Worm (Caenorhabditis elegans) whole organism, late embryonic: ENCODE measurements around the gene C25F9.14.

Experiments
- C38D4.7 ChIP-seq: fragments of 200-800 bp; sonication (Bioruptor generic); optimal IDR thresholded peaks from 2 replicates; lab custom pipeline; 2018; ENCODE audit warnings: mild to moderate bottlenecking, missing genetic modification characterization, moderate library complexity, missing compliant biosample characterization
- K02D7.2 ChIP-seq: sonication (generic microtip); optimal IDR thresholded peaks from 2 replicates; lab custom pipeline; 2017; ENCODE audit warnings: mild to moderate bottlenecking, missing genetic modification characterization, missing compliant biosample characterization
- K09A11.1 ChIP-seq: sonication (generic microtip); optimal IDR thresholded peaks from 2 replicates; lab custom pipeline; 2017; ENCODE audit warnings: antibody characterized with exemption, mild to moderate bottlenecking, missing genetic modification characterization, missing compliant biosample characterization; ENCODE audit not compliant: insufficient read depth
- T23F11.4 ChIP-seq: fragments of 200-800 bp; sonication (Bioruptor generic); optimal IDR thresholded peaks from 2 replicates; lab custom pipeline; 2018; ENCODE audit warnings: mild to moderate bottlenecking, missing genetic modification characterization, missing compliant biosample characterization
- Y22D7AL.16 ChIP-seq: sonication (generic microtip); optimal IDR thresholded peaks from 2 replicates; lab custom pipeline; 2016; ENCODE audit warnings: missing genetic modification characterization, missing compliant biosample characterization
- ceh-18 ChIP-seq: sonication (generic microtip); optimal IDR thresholded peaks from 2 replicates; lab custom pipeline; 2016; ENCODE audit warnings: missing genetic modification characterization, missing compliant biosample characterization
- ceh-22 ChIP-seq: sonication (generic microtip); optimal IDR thresholded peaks from 2 replicates; lab custom pipeline; 2017; ENCODE audit warnings: missing biosample characterization, missing genetic modification characterization
- ceh-24 ChIP-seq: sonication (generic microtip); optimal IDR thresholded peaks from 2 replicates; lab custom pipeline; 2016; ENCODE audit warnings: mild to moderate bottlenecking, missing genetic modification characterization, missing compliant biosample characterization
- ceh-30 ChIP-seq: fragments of 150-350 bp; optimal IDR thresholded peaks from 2 replicates; lab custom pipeline; 2014; ENCODE audit warnings: missing biosample characterization, missing genetic modification characterization
- ceh-31 ChIP-seq: sonication (generic microtip); optimal IDR thresholded peaks from 2 replicates; lab custom pipeline; 2016; ENCODE audit warnings: missing genetic modification characterization, missing compliant biosample characterization
- ceh-34 ChIP-seq: sonication (generic microtip); optimal IDR thresholded peaks from 2 replicates; lab custom pipeline; 2016; ENCODE audit warnings: mild to moderate bottlenecking, missing genetic modification characterization, missing compliant biosample characterization
- ceh-6 ChIP-seq: fragments of 200-800 bp; sonication (Bioruptor generic); optimal IDR thresholded peaks from 2 replicates; lab custom pipeline; 2018; ENCODE audit warnings: mild to moderate bottlenecking, missing genetic modification characterization, missing compliant biosample characterization
- ceh-9 ChIP-seq: sonication (generic microtip); optimal IDR thresholded peaks from 2 replicates; lab custom pipeline; 2016; ENCODE audit warnings: mild to moderate bottlenecking, missing genetic modification characterization, inconsistent platforms, missing compliant biosample characterization
- dmd-4 ChIP-seq: sonication (generic microtip); optimal IDR thresholded peaks from 2 replicates; lab custom pipeline; 2016; ENCODE audit warnings: borderline replicate concordance, missing genetic modification characterization, missing compliant biosample characterization
- dve-1 ChIP-seq: sonication (generic microtip); optimal IDR thresholded peaks from 2 replicates; lab custom pipeline; 2017; ENCODE audit warnings: antibody characterized with exemption, mild to moderate bottlenecking, missing genetic modification characterization, missing compliant biosample characterization
- elt-2 ChIP-seq: sonication (generic microtip); optimal IDR thresholded peaks from 2 replicates; lab custom pipeline; 2016; ENCODE audit warnings: missing genetic modification reagents, missing genetic modification characterization, missing compliant biosample characterization
- elt-4 ChIP-seq: sonication (generic microtip); optimal IDR thresholded peaks from 2 replicates; lab custom pipeline; 2016; ENCODE audit warnings: missing genetic modification characterization, missing compliant biosample characterization
- fkh-6 ChIP-seq: sonication (generic microtip); optimal IDR thresholded peaks from 2 replicates; lab custom pipeline; 2016; ENCODE audit warnings: missing genetic modification characterization, missing compliant biosample characterization
- gmeb-2 ChIP-seq: sonication (generic microtip); optimal IDR thresholded peaks from 2 replicates; lab custom pipeline; 2016; ENCODE audit warnings: missing genetic modification characterization, inconsistent platforms, missing compliant biosample characterization
- hlh-13 ChIP-seq: fragments of 200-800 bp; sonication (Bioruptor generic); optimal IDR thresholded peaks from 2 replicates; lab custom pipeline; 2018; ENCODE audit warnings: mild to moderate bottlenecking, missing genetic modification characterization, missing compliant biosample characterization
- hlh-15 ChIP-seq: sonication (generic microtip); optimal IDR thresholded peaks from 2 replicates; lab custom pipeline; 2016; ENCODE audit warnings: missing genetic modification characterization, missing compliant biosample characterization
- lim-6 ChIP-seq: sonication (generic microtip); optimal IDR thresholded peaks from 2 replicates; lab custom pipeline; 2016; ENCODE audit warnings: missing genetic modification characterization, missing compliant biosample characterization
- lin-11 ChIP-seq: fragments of 200-800 bp; sonication (Bioruptor generic); optimal IDR thresholded peaks from 2 replicates; lab custom pipeline; 2018; ENCODE audit warnings: mild to moderate bottlenecking, missing genetic modification characterization, missing compliant biosample characterization
- nfya-1 ChIP-seq: sonication (generic microtip); optimal IDR thresholded peaks from 2 replicates; lab custom pipeline; 2017; ENCODE audit warnings: missing genetic modification characterization, mild to moderate bottlenecking, missing compliant biosample characterization, antibody characterized with exemption, moderate library complexity
- nhr-11 ChIP-seq: fragments of 150-350 bp; optimal IDR thresholded peaks from 2 replicates; lab custom pipeline; 2014; ENCODE audit warnings: missing biosample characterization, missing genetic modification characterization
- odd-2 ChIP-seq: sonication (generic microtip); optimal IDR thresholded peaks from 2 replicates; lab custom pipeline; 2017; ENCODE audit warnings: antibody characterized with exemption, mild to moderate bottlenecking, missing genetic modification characterization, missing compliant biosample characterization
- pat-9 ChIP-seq: fragments of 200-800 bp; sonication (Bioruptor generic); optimal IDR thresholded peaks from 2 replicates; lab custom pipeline; 2018; ENCODE audit warnings: mild to moderate bottlenecking, missing genetic modification characterization, moderate library complexity, missing compliant biosample characterization
- pax-1 ChIP-seq: fragments of 150-350 bp; optimal IDR thresholded peaks from 2 replicates; lab custom pipeline; 2014; ENCODE audit warnings: missing biosample characterization, missing genetic modification characterization
- ref-2 ChIP-seq: sonication (generic microtip); optimal IDR thresholded peaks from 2 replicates; lab custom pipeline; 2016; ENCODE audit warnings: missing genetic modification characterization, missing compliant biosample characterization
- sdc-2 ChIP-seq: sonication (generic microtip); optimal IDR thresholded peaks from 2 replicates; lab custom pipeline; 2016; ENCODE audit warnings: missing genotype, missing genetic modification characterization, missing compliant biosample characterization
- sox-2 ChIP-seq: fragments of 200-800 bp; sonication (Bioruptor generic); IDR thresholded peaks from 2 replicates; pipeline ENCODE4 v1.3.6; 2022; ENCODE audit warnings: missing genetic modification reagents, missing genetic modification characterization, missing compliant biosample characterization
- sox-4 ChIP-seq: sonication (generic microtip); optimal IDR thresholded peaks from 2 replicates; lab custom pipeline; 2017; ENCODE audit warnings: mild to moderate bottlenecking, missing genetic modification characterization, inconsistent platforms, missing compliant biosample characterization
- syd-9 ChIP-seq: sonication (generic microtip); optimal IDR thresholded peaks from 2 replicates; lab custom pipeline; 2016; ENCODE audit warnings: mild to moderate bottlenecking, missing genetic modification characterization, moderate library complexity, missing compliant biosample characterization
- tbx-2 ChIP-seq: sonication (generic microtip); optimal IDR thresholded peaks from 2 replicates; lab custom pipeline; 2016; ENCODE audit warnings: missing genetic modification characterization, missing compliant biosample characterization
- tbx-7 ChIP-seq: sonication (generic microtip); optimal IDR thresholded peaks from 2 replicates; lab custom pipeline; 2016; ENCODE audit warnings: missing genotype, missing genetic modification characterization, missing compliant biosample characterization
- ttx-3 ChIP-seq: sonication (generic microtip); optimal IDR thresholded peaks from 2 replicates; lab custom pipeline; 2016; ENCODE audit warnings: missing genetic modification reagents, missing genetic modification characterization, missing compliant biosample characterization
- unc-42 ChIP-seq: sonication (generic microtip); optimal IDR thresholded peaks from 2 replicates; lab custom pipeline; 2016; ENCODE audit warnings: missing genotype, missing genetic modification characterization, missing compliant biosample characterization
- unc-86 ChIP-seq: sonication (generic microtip); optimal IDR thresholded peaks from 2 replicates; lab custom pipeline; 2016; ENCODE audit warnings: missing genetic modification characterization, missing compliant biosample characterization
- zip-5 ChIP-seq: sonication (generic microtip); optimal IDR thresholded peaks from 2 replicates; lab custom pipeline; 2016; ENCODE audit warnings: missing genetic modification characterization, missing compliant biosample characterization

The C25F9.14 gene

ce11 chrV:19403619-19404018, 32.7 kb upstream of the C25F9.14 start:
- TF ChIP-seq nfya-1 (tag; lab: Kevin White, UChicago) (no peak), dve-1 (tag; lab: Kevin White, UChicago) (no peak)
- TF ChIP-seq, all 69 proteins: peak for 0

- TF ChIP-seq ceh-31 (no peak), odd-2 (tag; lab: Kevin White, UChicago) (no peak), ceh-34 (tag; lab: Kevin White, UChicago) (no peak), ceh-24 (tag; lab: Kevin White, UChicago) (no peak), pat-9 (tag; lab: Kevin White, UChicago) (no peak), sox-2 (GFP tag; lab: Robert Waterston, UW) (no peak)
Measured at ce11 chrV:19405276-19405815, 30.9 kb upstream of the C25F9.14 start, which contains the start of the genes C25F9.6 and C25F9.10. TSS of gene C25F9.6 (minus strand) at chrV:19405326. TSS of gene C25F9.10 (plus strand) at chrV:19405729.

- no peak for TF ChIP-seq pax-1 (tag; lab: Kevin White, UChicago)
- TF ChIP-seq sox-4 (tag; lab: Kevin White, UChicago), result no peak
- TF ChIP-seq K02D7.2 (tag; lab: Kevin White, UChicago), result no peak
- TF ChIP-seq elt-2 (tag; lab: Kevin White, UChicago), result no peak
- TF ChIP-seq syd-9 (tag; lab: Kevin White, UChicago), result no peak
- TF ChIP-seq ceh-6, result no peak
- TF ChIP-seq hlh-15 (tag; lab: Kevin White, UChicago), result no peak
- no peak for TF ChIP-seq T23F11.4 (GFP tag; lab: Kevin White, UChicago)
- TF ChIP-seq lin-11 (tag; lab: Kevin White, UChicago), result no peak
- no peak for TF ChIP-seq C38D4.7 (GFP tag; lab: Kevin White, UChicago)
- no peak for TF ChIP-seq zip-5
- TF ChIP-seq unc-86, result no peak
- TF ChIP-seq hlh-13 (GFP tag; lab: Kevin White, UChicago), result no peak
- TF ChIP-seq ttx-3 (tag; lab: Kevin White, UChicago), result no peak
- no peak for TF ChIP-seq ceh-18 (tag; lab: Kevin White, UChicago)
Measured at ce11 chrV:19410663-19411062, 25.6 kb upstream of the C25F9.14 start, which contains the start of gene C25F9.5. TSS of gene C25F9.5 (minus strand) at chrV:19410857.

- TF ChIP-seq ceh-9 (tag; lab: Kevin White, UChicago), result no peak
- no peak for TF ChIP-seq ceh-22
- no peak for TF ChIP-seq sdc-2 (tag; lab: Kevin White, UChicago)
- TF ChIP-seq K09A11.1 (tag; lab: Kevin White, UChicago), result no peak
- TF ChIP-seq fkh-6, result no peak
- TF ChIP-seq ceh-34 (tag; lab: Kevin White, UChicago), result no peak
- TF ChIP-seq hlh-15 (tag; lab: Kevin White, UChicago), result no peak
- TF ChIP-seq unc-42 (tag; lab: Kevin White, UChicago), result no peak
- no peak for TF ChIP-seq lim-6 (tag; lab: Kevin White, UChicago)
- no peak for TF ChIP-seq dmd-4 (tag; lab: Kevin White, UChicago)
- TF ChIP-seq ceh-24 (tag; lab: Kevin White, UChicago), result no peak
- no peak for TF ChIP-seq elt-2 (tag; lab: Kevin White, UChicago)
- TF ChIP-seq gmeb-2 (tag; lab: Kevin White, UChicago), result no peak
- TF ChIP-seq unc-86, result no peak
- no peak for TF ChIP-seq tbx-2 (tag; lab: Kevin White, UChicago)
Measured at ce11 chrV:19416475-19416874, 19.8 kb upstream of the C25F9.14 start, which contains the start of the genes C25F9.4 and C25F9.9. TSS of gene C25F9.4 (minus strand) at chrV:19416575. TSS of gene C25F9.9 (plus strand) at chrV:19416611.

ce11 chrV:19417836-19418235, 18.4 kb upstream of the C25F9.14 start, which contains the start of gene C25F9.15:
TSS of gene C25F9.15 (plus strand) at chrV:19418136.
- TF ChIP-seq unc-42 (tag; lab: Kevin White, UChicago), result no peak
- TF ChIP-seq Y22D7AL.16 (tag; lab: Kevin White, UChicago), result no peak
- TF ChIP-seq lim-6 (tag; lab: Kevin White, UChicago), result no peak
- no peak for TF ChIP-seq tbx-2 (tag; lab: Kevin White, UChicago)
- no peak for TF ChIP-seq lin-11 (tag; lab: Kevin White, UChicago)
- no peak for TF ChIP-seq odd-2 (tag; lab: Kevin White, UChicago)
- no peak for TF ChIP-seq nhr-11
- no peak for TF ChIP-seq elt-4 (tag; lab: Kevin White, UChicago)
- no peak for TF ChIP-seq ref-2 (tag; lab: Kevin White, UChicago)
- TF ChIP-seq ceh-30 (tag; lab: Kevin White, UChicago), result no peak
- TF ChIP-seq fkh-6, result no peak
- TF ChIP-seq zip-5, result no peak
- TF ChIP-seq ceh-6, result no peak
- TF ChIP-seq sdc-2 (tag; lab: Kevin White, UChicago), result no peak
- TF ChIP-seq tbx-7, result no peak
- no peak for TF ChIP-seq C38D4.7 (GFP tag; lab: Kevin White, UChicago)
- no peak for TF ChIP-seq ceh-24 (tag; lab: Kevin White, UChicago)
